Fruit fly (Drosophila melanogaster) whole organism, prepupa: ENCODE measurements around the gene Spn.
A peak's percentile ranks its signal among the peaks of the same experiment; 100 is the strongest.

Source experiments
- Blimp-1 ChIP-seq: fragments of 200-800 bp; sonication (Bioruptor generic); optimal IDR thresholded peaks from 3 replicates; lab custom pipeline; 2017; ENCODE audit warnings: missing biosample characterization, missing genetic modification characterization, mild to moderate bottlenecking, moderate library complexity, missing genetic modification reagents
- CG10631 ChIP-seq: fragments of 200-800 bp; sonication (Bioruptor generic); optimal IDR thresholded peaks from 2 replicates; lab custom pipeline; 2016; ENCODE audit warnings: missing biosample characterization, missing genetic modification characterization
- CG10669 ChIP-seq: fragments of 200-800 bp; sonication (Bioruptor generic); optimal IDR thresholded peaks from 3 replicates; lab custom pipeline; 2018; ENCODE audit warnings: missing biosample characterization, mild to moderate bottlenecking, missing genetic modification characterization, moderate library complexity
- CG11294 ChIP-seq: fragments of 200-800 bp; sonication (Bioruptor generic); IDR thresholded peaks from 2 replicates; pipeline ENCODE4 v1.3.6; 2022; ENCODE audit warnings: missing biosample characterization, missing genetic modification characterization
- CG11902 ChIP-seq: fragments of 200-800 bp; sonication (Bioruptor generic); optimal IDR thresholded peaks from 3 replicates; lab custom pipeline; 2016; ENCODE audit warnings: missing biosample characterization, missing genetic modification characterization
- CG15336 ChIP-seq: fragments of 200-800 bp; sonication (Bioruptor generic); IDR thresholded peaks from 2 replicates; pipeline ENCODE4 v1.3.6; 2022; ENCODE audit warnings: missing biosample characterization, missing genetic modification characterization
- CG1621 ChIP-seq: fragments of 200-800 bp; sonication (Bioruptor generic); optimal IDR thresholded peaks from 3 replicates; lab custom pipeline; 2018; ENCODE audit warnings: missing biosample characterization, mild to moderate bottlenecking, missing genetic modification characterization
- CG16779 ChIP-seq: fragments of 200-800 bp; sonication (Bioruptor generic); optimal IDR thresholded peaks from 3 replicates; lab custom pipeline; 2017; ENCODE audit warnings: missing biosample characterization, mild to moderate bottlenecking, missing genetic modification characterization
- CG3032 ChIP-seq: fragments of 200-800 bp; optimal IDR thresholded peaks from 2 replicates; lab custom pipeline; 2019; ENCODE audit warnings: missing biosample characterization, mild to moderate bottlenecking, missing genetic modification characterization, moderate library complexity
- CG31627 ChIP-seq: fragments of 200-800 bp; sonication (Bioruptor generic); optimal IDR thresholded peaks from 3 replicates; lab custom pipeline; 2016; ENCODE audit warnings: missing biosample characterization, missing genetic modification characterization
- CG32006 ChIP-seq: fragments of 200-800 bp; sonication (Bioruptor generic); optimal IDR thresholded peaks from 3 replicates; lab custom pipeline; 2017; ENCODE audit warnings: missing biosample characterization, mild to moderate bottlenecking, missing genetic modification characterization
- CG34406 ChIP-seq: fragments of 200-800 bp; sonication (Bioruptor generic); optimal IDR thresholded peaks from 3 replicates; lab custom pipeline; 2016; ENCODE audit warnings: missing biosample characterization, missing genetic modification characterization
- CG3919 ChIP-seq: fragments of 200-800 bp; sonication (Bioruptor generic); optimal IDR thresholded peaks from 3 replicates; lab custom pipeline; 2016; ENCODE audit warnings: missing biosample characterization, missing genetic modification characterization
- CG4318 ChIP-seq: fragments of 200-800 bp; sonication (Bioruptor generic); optimal IDR thresholded peaks from 3 replicates; lab custom pipeline; 2017; ENCODE audit warnings: missing biosample characterization, mild to moderate bottlenecking, missing genetic modification characterization
- CG6808 ChIP-seq: fragments of 200-800 bp; sonication (Bioruptor generic); optimal IDR thresholded peaks from 3 replicates; lab custom pipeline; 2017; ENCODE audit warnings: missing biosample characterization, missing genetic modification characterization, mild to moderate bottlenecking, moderate library complexity, missing genetic modification reagents
- CG6854 ChIP-seq: fragments of 200-800 bp; sonication (Bioruptor generic); optimal IDR thresholded peaks from 2 replicates; lab custom pipeline; 2017; ENCODE audit warnings: missing biosample characterization, mild to moderate bottlenecking, missing genetic modification characterization
- CG7368 ChIP-seq: fragments of 200-800 bp; sonication (Bioruptor generic); optimal IDR thresholded peaks from 3 replicates; lab custom pipeline; 2016; ENCODE audit warnings: missing biosample characterization, missing genetic modification characterization
- CG8119 ChIP-seq: fragments of 200-800 bp; sonication (Bioruptor generic); IDR thresholded peaks from 3 replicates; pipeline ENCODE4 v1.3.6; 2022; ENCODE audit warnings: missing biosample characterization, missing genetic modification characterization
- CG8319 ChIP-seq: fragments of 200-800 bp; sonication (Bioruptor generic); optimal IDR thresholded peaks from 3 replicates; lab custom pipeline; 2016; ENCODE audit warnings: missing biosample characterization, missing genetic modification characterization
- CG8632 ChIP-seq: fragments of 200-800 bp; sonication (Bioruptor generic); optimal IDR thresholded peaks from 3 replicates; lab custom pipeline; 2016; ENCODE audit warnings: missing biosample characterization, missing genetic modification characterization
- CG9139 ChIP-seq: fragments of 200-800 bp; sonication (Bioruptor generic); optimal IDR thresholded peaks from 3 replicates; lab custom pipeline; 2017; ENCODE audit warnings: missing biosample characterization, mild to moderate bottlenecking, missing genetic modification characterization
- Eip78C ChIP-seq: fragments of 200-800 bp; sonication (Bioruptor generic); peaks from one replicate; lab custom pipeline; 2016; ENCODE audit warnings: missing biosample characterization, missing genetic modification characterization
- Ets96B ChIP-seq: fragments of 200-800 bp; optimal IDR thresholded peaks from 2 replicates; lab custom pipeline; 2019; ENCODE audit warnings: missing biosample characterization, mild to moderate bottlenecking, missing genetic modification characterization, moderate library complexity
- Gug ChIP-seq: fragments of 200-800 bp; sonication (Bioruptor generic); IDR thresholded peaks from 2 replicates; pipeline ENCODE4 v1.3.6; 2022; ENCODE audit warnings: missing biosample characterization, missing genetic modification characterization
- Hr39 ChIP-seq: fragments of 200-800 bp; sonication (Bioruptor generic); optimal IDR thresholded peaks from 2 replicates; lab custom pipeline; 2016; ENCODE audit warnings: missing biosample characterization, missing genetic modification characterization
- Hr4 ChIP-seq: fragments of 200-800 bp; sonication (Bioruptor generic); optimal IDR thresholded peaks from 3 replicates; lab custom pipeline; 2016; ENCODE audit warnings: missing biosample characterization, missing genetic modification characterization
- Lpt ChIP-seq: fragments of 200-800 bp; sonication (Bioruptor generic); optimal IDR thresholded peaks from 3 replicates; lab custom pipeline; 2016; ENCODE audit warnings: missing biosample characterization, missing genetic modification characterization
- Met ChIP-seq: fragments of 200-800 bp; sonication (Bioruptor generic); optimal IDR thresholded peaks from 3 replicates; lab custom pipeline; 2016; ENCODE audit warnings: missing biosample characterization, missing genetic modification characterization
- OdsH ChIP-seq: fragments of 200-800 bp; sonication (Bioruptor generic); optimal IDR thresholded peaks from 3 replicates; lab custom pipeline; 2016; ENCODE audit warnings: missing biosample characterization, missing genetic modification characterization
- Smox ChIP-seq: fragments of 200-800 bp; sonication (Bioruptor generic); optimal IDR thresholded peaks from 3 replicates; lab custom pipeline; 2016; ENCODE audit warnings: missing biosample characterization, missing genetic modification characterization
- Sox102F ChIP-seq: fragments of 200-800 bp; sonication (Bioruptor generic); optimal IDR thresholded peaks from 2 replicates; lab custom pipeline; 2016; ENCODE audit warnings: missing biosample characterization, mild to moderate bottlenecking, missing genetic modification characterization
- Sox14 ChIP-seq: fragments of 200-800 bp; sonication (Bioruptor generic); optimal IDR thresholded peaks from 3 replicates; lab custom pipeline; 2016; ENCODE audit warnings: missing biosample characterization, missing genetic modification characterization
- Sox15 ChIP-seq: fragments of 200-800 bp; sonication (Bioruptor generic); optimal IDR thresholded peaks from 3 replicates; lab custom pipeline; 2016; ENCODE audit warnings: missing biosample characterization, missing genetic modification characterization
- acj6 ChIP-seq: fragments of 200-800 bp; sonication (Bioruptor generic); optimal IDR thresholded peaks from 3 replicates; lab custom pipeline; 2016; ENCODE audit warnings: missing biosample characterization, missing genetic modification characterization
- cyc ChIP-seq: fragments of 200-800 bp; sonication (Bioruptor generic); optimal IDR thresholded peaks from 3 replicates; lab custom pipeline; 2016; ENCODE audit warnings: missing biosample characterization, missing genetic modification characterization
- dac ChIP-seq: fragments of 200-800 bp; sonication (Bioruptor generic); optimal IDR thresholded peaks from 2 replicates; lab custom pipeline; 2017; ENCODE audit warnings: missing biosample characterization, mild to moderate bottlenecking, missing genetic modification characterization
- dsx ChIP-seq: fragments of 200-800 bp; optimal IDR thresholded peaks from 3 replicates; lab custom pipeline; 2019; ENCODE audit warnings: missing biosample characterization, mild to moderate bottlenecking, missing genetic modification characterization, moderate library complexity; ENCODE audit not compliant: poor library complexity, severe bottlenecking
- eg ChIP-seq: fragments of 200-800 bp; sonication (Bioruptor generic); IDR thresholded peaks from 3 replicates; pipeline ENCODE4 v1.3.6; 2022; ENCODE audit warnings: missing biosample characterization, missing genetic modification characterization
- esn ChIP-seq: fragments of 200-800 bp; sonication (Bioruptor generic); optimal IDR thresholded peaks from 2 replicates; lab custom pipeline; 2016; ENCODE audit warnings: missing biosample characterization, mild to moderate bottlenecking, missing genetic modification characterization, moderate library complexity
- fd59A ChIP-seq: fragments of 200-800 bp; sonication (Bioruptor generic); optimal IDR thresholded peaks from 2 replicates; lab custom pipeline; 2017; ENCODE audit warnings: missing biosample characterization, mild to moderate bottlenecking, missing genetic modification characterization, missing genetic modification reagents
- fkh ChIP-seq: fragments of 200-800 bp; sonication (Bioruptor generic); optimal IDR thresholded peaks from 3 replicates; lab custom pipeline; 2017; ENCODE audit warnings: missing biosample characterization, mild to moderate bottlenecking, missing genetic modification characterization, moderate library complexity
- net ChIP-seq: fragments of 200-800 bp; sonication (Bioruptor generic); optimal IDR thresholded peaks from 3 replicates; lab custom pipeline; 2016; ENCODE audit warnings: missing biosample characterization, missing genetic modification characterization
- pdm3 ChIP-seq: fragments of 200-800 bp; sonication (Bioruptor generic); optimal IDR thresholded peaks from 3 replicates; lab custom pipeline; 2016; ENCODE audit warnings: missing biosample characterization, missing genetic modification characterization
- salr ChIP-seq, 2 experiments: fragments of 200-800 bp; sonication (Bioruptor generic); optimal IDR thresholded peaks; 3 replicates each; lab custom pipeline; 2016 to 2018; ENCODE audit warnings: missing biosample characterization in 2 of 2, missing genetic modification characterization in 2 of 2, mild to moderate bottlenecking in 1 of 2
- spab ChIP-seq: fragments of 200-800 bp; sonication (Bioruptor generic); optimal IDR thresholded peaks from 2 replicates; lab custom pipeline; 2017; ENCODE audit warnings: missing biosample characterization, mild to moderate bottlenecking, missing genetic modification characterization, missing genetic modification reagents
- svp ChIP-seq: fragments of 200-800 bp; sonication (Bioruptor generic); peaks from one replicate; lab custom pipeline; 2016; ENCODE audit warnings: missing biosample characterization, missing genetic modification characterization

The Spn gene

DNA sequence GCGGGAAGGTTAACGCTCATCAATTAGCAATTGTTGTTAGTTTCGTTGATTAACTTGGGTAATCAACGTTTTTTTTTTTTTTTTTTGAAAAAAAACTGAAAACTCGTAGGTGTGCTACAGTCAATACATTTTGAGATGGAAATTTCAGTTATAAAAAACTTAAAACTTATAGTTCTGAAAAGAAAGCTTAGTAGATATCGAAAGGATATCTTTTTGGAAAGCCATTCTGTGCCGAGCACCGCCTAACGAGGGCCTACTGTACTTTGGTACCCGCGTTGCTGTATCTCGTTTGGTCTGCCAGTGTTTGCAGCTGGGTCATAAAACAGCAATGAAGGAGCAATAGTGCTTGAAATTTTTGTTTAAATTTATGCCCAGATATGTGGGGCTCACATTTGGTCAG is 17.9 kb upstream of the Spn start (continued):
- TF ChIP-seq salr (GFP tag; optimal IDR thresholded peaks at IDR 0.05; lab: Kevin White, UChicago) (peak in 1 of 2 experiments; percentile 34), CG9139 (GFP tag; lab: Kevin White, UChicago) (no peak), CG10631 (GFP tag; lab: Kevin White, UChicago) (peak; percentile 15), CG1621 (no peak), CG11294 (GFP tag; lab: Robert Waterston, UW) (peak; percentile 81), spab (no peak), CG11902 (peak; percentile 41), CG8632 (GFP tag; lab: Kevin White, UChicago) (no peak), CG6854 (GFP tag; lab: Kevin White, UChicago) (no peak), eg (GFP tag; lab: Robert Waterston, UW) (peak; percentile 89), dsx (GFP tag; lab: Kevin White, UChicago) (no peak), Sox14 (GFP tag; lab: Kevin White, UChicago) (no peak), acj6 (GFP tag; lab: Kevin White, UChicago) (no peak), Sox102F (GFP tag; lab: Kevin White, UChicago) (no peak), CG3919 (GFP tag; lab: Kevin White, UChicago) (peak; percentile 69), Blimp-1 (GFP tag; lab: Kevin White, UChicago) (no peak), Met (no peak), Eip78C (GFP tag; lab: Kevin White, UChicago) (peak; percentile 79), pdm3 (peak; percentile 45), CG8319 (GFP tag; lab: Kevin White, UChicago) (peak; percentile 2), CG8119 (GFP tag; lab: Robert Waterston, UW) (peak; percentile 80), fd59A (no peak)

DNA sequence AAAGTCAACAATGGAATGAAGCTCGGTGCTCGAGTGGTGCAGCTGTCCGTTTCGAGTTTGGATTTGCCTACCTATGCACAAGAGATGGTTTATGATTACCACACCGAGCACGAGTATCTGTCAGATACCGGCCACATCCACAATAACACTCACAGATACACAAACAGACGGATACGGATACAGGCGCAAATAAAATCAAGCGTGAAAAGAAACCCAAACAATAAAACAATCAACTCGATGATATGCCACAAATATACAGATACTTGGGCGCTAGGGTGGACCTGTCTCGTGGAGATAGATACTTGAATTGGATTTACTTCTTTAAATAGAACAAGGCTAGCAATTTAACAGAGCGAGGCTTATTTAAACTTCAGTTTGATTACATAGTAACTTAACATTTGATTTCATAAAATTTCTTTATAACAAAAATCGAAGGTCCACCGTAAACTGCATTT is 16.2 kb upstream of the Spn start:
- TF ChIP-seq fd59A, result peak; percentile 51
- TF ChIP-seq CG4318, result peak; percentile 8
- TF ChIP-seq Sox14 (GFP tag; lab: Kevin White, UChicago), result peak; percentile 83
- peak; percentile 75 for TF ChIP-seq Ets96B
- TF ChIP-seq CG8632 (GFP tag; lab: Kevin White, UChicago), result peak; percentile 79
- TF ChIP-seq salr (GFP tag; optimal IDR thresholded peaks at IDR 0.05; lab: Kevin White, UChicago), result peak; percentile 49 to 55
- TF ChIP-seq Sox102F (GFP tag; lab: Kevin White, UChicago), result peak; percentile 90
- TF ChIP-seq CG16779 (tag; lab: Kevin White, UChicago), result peak; percentile 44
- peak; percentile 70 for TF ChIP-seq CG32006 (GFP tag; lab: Kevin White, UChicago)
- peak; percentile 65 for TF ChIP-seq Sox15 (GFP tag; lab: Kevin White, UChicago)
- TF ChIP-seq Gug (GFP tag; lab: Robert Waterston, UW), result peak; percentile 50; the same call in 1 of the 2 replicates
- TF ChIP-seq CG34406 (GFP tag; lab: Kevin White, UChicago), result peak; percentile 87
- peak; percentile 70 for TF ChIP-seq CG7368 (GFP tag; lab: Kevin White, UChicago)
- peak; percentile 60 for TF ChIP-seq dsx (GFP tag; lab: Kevin White, UChicago)
- TF ChIP-seq CG10631 (GFP tag; lab: Kevin White, UChicago), result peak; percentile 72
- peak; percentile 81 for TF ChIP-seq Hr39
- TF ChIP-seq CG10669, result peak; percentile 72
- peak; percentile 59 for TF ChIP-seq CG1621
- peak; percentile 86 for TF ChIP-seq pdm3
- TF ChIP-seq CG6854 (GFP tag; lab: Kevin White, UChicago), result no peak
- peak; percentile 47 for TF ChIP-seq CG9139 (GFP tag; lab: Kevin White, UChicago)
- peak; percentile 82 for TF ChIP-seq net (GFP tag; lab: Kevin White, UChicago)
- TF ChIP-seq Hr4 (GFP tag; lab: Kevin White, UChicago), result peak; percentile 81
- TF ChIP-seq CG11294 (GFP tag; lab: Robert Waterston, UW), result peak; percentile 73
- peak; percentile 79 for TF ChIP-seq OdsH (GFP tag; lab: Kevin White, UChicago)
- peak; percentile 81 for TF ChIP-seq acj6 (GFP tag; lab: Kevin White, UChicago)
- peak; percentile 45 for TF ChIP-seq CG3032 (tag; lab: Kevin White, UChicago)
- TF ChIP-seq CG6808 (GFP tag; lab: Kevin White, UChicago), result peak; percentile 60
- peak; percentile 90 for TF ChIP-seq CG15336 (GFP tag; lab: Robert Waterston, UW)
- peak; percentile 88 for TF ChIP-seq Met
- TF ChIP-seq CG3919 (GFP tag; lab: Kevin White, UChicago), result peak; percentile 79
- peak; percentile 89 for TF ChIP-seq esn (GFP tag; lab: Kevin White, UChicago)
- TF ChIP-seq Blimp-1 (GFP tag; lab: Kevin White, UChicago), result no peak
- peak; percentile 70 for TF ChIP-seq cyc
- peak; percentile 69 for TF ChIP-seq CG8319 (GFP tag; lab: Kevin White, UChicago)
- peak; percentile 88 for TF ChIP-seq CG8119 (GFP tag; lab: Robert Waterston, UW)
- peak; percentile 7 for TF ChIP-seq dac (GFP tag; lab: Kevin White, UChicago)
- TF ChIP-seq Lpt (GFP tag; lab: Kevin White, UChicago), result peak; percentile 58
- TF ChIP-seq eg (GFP tag; lab: Robert Waterston, UW), result peak; percentile 87
- TF ChIP-seq svp (GFP tag; lab: Kevin White, UChicago), result peak; percentile 87
- peak; percentile 71 for TF ChIP-seq fkh
- TF ChIP-seq CG31627, result peak; percentile 81
- peak; percentile 86 for TF ChIP-seq Smox
